Fruit fly (Drosophila melanogaster): ENCODE results near the gene CG13069.

CG13069 gene

dm6 chr3L:16286258-16286657 lies 21.1 kb downstream of the CG13069 start (continued):
- TF ChIP-seq OdsH (GFP tag; optimal IDR thresholded peaks at IDR 0.05) (peak; percentile 34), N (GFP tag; optimal IDR thresholded peaks at IDR 0.05) (no peak), sv (GFP tag; optimal IDR thresholded peaks at IDR 0.05) (no peak)

DNA sequence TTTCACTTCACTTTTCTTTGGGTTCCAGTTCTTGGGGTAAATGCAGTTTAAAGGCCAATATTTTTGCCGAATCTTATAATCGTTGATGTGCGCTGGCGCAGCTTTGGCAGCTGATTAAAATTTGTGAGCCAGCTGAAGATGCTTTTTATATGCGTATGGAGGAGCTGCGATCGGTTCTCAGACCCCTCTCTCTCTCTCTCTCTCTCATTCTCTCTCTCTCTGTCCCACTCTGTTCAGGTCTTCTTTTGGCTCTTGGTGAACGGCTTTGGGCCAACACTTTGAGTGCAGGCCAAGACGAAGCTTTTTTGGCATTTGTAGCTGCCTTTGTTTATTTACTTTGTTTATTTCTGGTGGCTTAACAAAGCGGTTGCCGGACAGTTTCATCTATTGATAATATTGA lies 23.1 kb downstream of the CG13069 start, which contains the start of gene CG13046:
CG13046 (minus strand) TSS at position 101 of the 400 bp plus-strand sequence.
- TF ChIP-seq Dif (GFP tag; optimal IDR thresholded peaks at IDR 0.05; ENCODE audit: partially characterized antibody) (no peak), Myc (optimal IDR thresholded peaks at IDR 0.05) (no peak), ey (GFP tag; optimal IDR thresholded peaks at IDR 0.05) (no peak), fru (GFP tag; optimal IDR thresholded peaks at IDR 0.05) (no peak), Hr78 (GFP tag; optimal IDR thresholded peaks at IDR 0.05) (no peak), Abd-B (GFP tag; optimal IDR thresholded peaks at IDR 0.05) (no peak), psq (GFP tag; optimal IDR thresholded peaks at IDR 0.05) (no peak), tai (GFP tag; optimal IDR thresholded peaks at IDR 0.05) (no peak), lola (GFP tag; optimal IDR thresholded peaks at IDR 0.05) (no peak), Vsx2 (GFP tag; optimal IDR thresholded peaks at IDR 0.05; ENCODE audit: partially characterized antibody) (no peak), woc (GFP tag; optimal IDR thresholded peaks at IDR 0.05) (no peak)

dm6 chr3L:16289067-16289466 lies 23.9 kb downstream of the CG13069 start:
- TF ChIP-seq tai (GFP tag; optimal IDR thresholded peaks at IDR 0.05) (no peak), Abd-B (GFP tag; optimal IDR thresholded peaks at IDR 0.05) (no peak), br (GFP tag; optimal IDR thresholded peaks at IDR 0.05) (no peak), foxo (GFP tag; optimal IDR thresholded peaks at IDR 0.05) (peak in 1 of 2 experiments; percentile 9), Hr83 (GFP tag; optimal IDR thresholded peaks at IDR 0.05; ENCODE audit: poor library complexity, severe bottlenecking) (no peak), Rel (GFP tag; optimal IDR thresholded peaks at IDR 0.05) (no peak), Rel (tag; optimal IDR thresholded peaks at IDR 0.05) (no peak), woc (GFP tag; optimal IDR thresholded peaks at IDR 0.05) (no peak)

dm6 chr3L:16290850-16291249 lies 25.7 kb downstream of the CG13069 start, which contains the start of gene CG13045:
TSS of gene CG13045 (minus strand) at chr3L:16290950.
- TF ChIP-seq Mio (GFP tag; optimal IDR thresholded peaks at IDR 0.05) (no peak), OdsH (GFP tag; optimal IDR thresholded peaks at IDR 0.05) (no peak), CG32264 (GFP tag; optimal IDR thresholded peaks at IDR 0.05) (no peak)

DNA sequence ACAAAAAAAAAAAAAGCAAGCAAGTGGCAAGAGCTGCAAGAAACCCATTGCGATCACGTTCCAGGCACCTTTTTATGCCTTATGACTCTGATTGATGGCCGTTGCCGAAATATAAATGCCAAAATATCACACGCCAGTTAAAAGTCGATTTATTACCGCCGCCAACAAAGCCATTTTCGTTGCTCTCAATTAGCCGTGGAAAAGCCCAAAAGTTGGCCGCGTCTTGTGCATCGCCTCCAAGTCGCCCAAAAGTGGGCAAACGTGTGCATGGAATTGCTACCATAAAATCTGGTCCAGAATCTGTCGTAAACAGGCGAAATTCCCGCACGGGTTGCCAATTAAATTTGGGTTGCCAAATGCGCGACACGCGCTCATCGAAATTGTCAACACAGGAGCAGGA lies 26.5 kb downstream of the CG13069 start:
- TF ChIP-seq Vsx2 (GFP tag; optimal IDR thresholded peaks at IDR 0.05; ENCODE audit: partially characterized antibody) (peak; percentile 88), N (GFP tag; optimal IDR thresholded peaks at IDR 0.05) (peak; percentile 32), Hr83 (GFP tag; optimal IDR thresholded peaks at IDR 0.05; ENCODE audit: poor library complexity, severe bottlenecking) (no peak), lola (GFP tag; optimal IDR thresholded peaks at IDR 0.05) (peak; percentile 51), Mio (GFP tag; optimal IDR thresholded peaks at IDR 0.05) (no peak), Myc (optimal IDR thresholded peaks at IDR 0.05) (peak; percentile 76), dsf (GFP tag; optimal IDR thresholded peaks at IDR 0.05; ENCODE audit: borderline replicate concordance) (no peak)

- TF ChIP-seq dsf (GFP tag; optimal IDR thresholded peaks at IDR 0.05; ENCODE audit: borderline replicate concordance), result no peak
- no peak for TF ChIP-seq Hr78 (GFP tag; optimal IDR thresholded peaks at IDR 0.05)
- TF ChIP-seq sage (GFP tag; optimal IDR thresholded peaks at IDR 0.05), result no peak
- no peak for TF ChIP-seq psq (GFP tag; optimal IDR thresholded peaks at IDR 0.05)
- no peak for TF ChIP-seq Vsx2 (GFP tag; optimal IDR thresholded peaks at IDR 0.05; ENCODE audit: partially characterized antibody)
- TF ChIP-seq Dfd (GFP tag; optimal IDR thresholded peaks at IDR 0.05), result no peak
- TF ChIP-seq Rel (GFP tag; optimal IDR thresholded peaks at IDR 0.05), result no peak
- TF ChIP-seq Rel (tag; optimal IDR thresholded peaks at IDR 0.05), result no peak
- TF ChIP-seq sv (GFP tag; optimal IDR thresholded peaks at IDR 0.05), result no peak
- TF ChIP-seq Myc (optimal IDR thresholded peaks at IDR 0.05), result no peak
- no peak for TF ChIP-seq HLH106 (tag; optimal IDR thresholded peaks at IDR 0.05)
- TF ChIP-seq brk (GFP tag; optimal IDR thresholded peaks at IDR 0.05), result no peak
- TF ChIP-seq fru (GFP tag; optimal IDR thresholded peaks at IDR 0.05), result no peak
- TF ChIP-seq foxo (GFP tag; optimal IDR thresholded peaks at IDR 0.05), result no peak
- TF ChIP-seq ey (GFP tag; optimal IDR thresholded peaks at IDR 0.05), result no peak
- TF ChIP-seq Hnf4 (GFP tag; optimal IDR thresholded peaks at IDR 0.05), result no peak
Measured at dm6 chr3L:16295447-16295846, 30.3 kb downstream of the CG13069 start, which contains the start of gene CG4962. TSS of gene CG4962 (minus strand) at chr3L:16295547.

DNA sequence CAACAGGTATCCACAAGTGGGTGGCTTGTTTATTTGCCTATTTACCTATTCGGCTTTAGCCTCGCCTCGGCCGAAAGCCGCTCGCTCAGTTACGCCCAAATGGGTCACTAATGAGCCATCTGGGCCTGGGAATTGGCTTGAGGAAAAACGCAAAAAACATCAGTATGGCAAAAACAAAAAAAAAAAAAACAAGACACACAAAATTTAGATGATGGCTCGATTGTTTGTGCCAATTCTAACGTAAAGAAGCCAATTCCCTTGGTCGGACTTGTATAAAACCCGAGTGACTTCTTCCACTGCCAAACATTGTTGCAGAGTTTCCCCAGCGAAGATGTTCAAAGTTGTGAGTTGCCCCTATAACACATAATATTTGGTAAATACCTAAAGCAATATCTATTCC lies 36.0 kb downstream of the CG13069 start, which contains the start of gene CG4982:
CG4982 (plus strand) TSS at position 301 of the 400 bp plus-strand sequence.
- TF ChIP-seq sage (GFP tag; optimal IDR thresholded peaks at IDR 0.05) (no peak), ey (GFP tag; optimal IDR thresholded peaks at IDR 0.05) (no peak), Myc (optimal IDR thresholded peaks at IDR 0.05) (no peak), CG32264 (GFP tag; optimal IDR thresholded peaks at IDR 0.05) (no peak), brk (GFP tag; optimal IDR thresholded peaks at IDR 0.05) (no peak), OdsH (GFP tag; optimal IDR thresholded peaks at IDR 0.05) (no peak), Rel (GFP tag; optimal IDR thresholded peaks at IDR 0.05) (no peak), Rel (tag; optimal IDR thresholded peaks at IDR 0.05) (no peak), foxo (GFP tag; optimal IDR thresholded peaks at IDR 0.05) (no peak), HLH106 (tag; optimal IDR thresholded peaks at IDR 0.05) (no peak)

All from whole organism, wandering third instar larva.